Worm (Caenorhabditis elegans) whole organism, midembryonic: Measurements from ENCODE around the gene T24C2.5.

ENCODE experiments used
- T22C8.4 ChIP-seq: fragments of 200-800 bp; sonication (Bioruptor generic); IDR thresholded peaks from 2 replicates; pipeline ENCODE4 v1.3.6; 2022; ENCODE audit warnings: missing genetic modification characterization, missing compliant biosample characterization
- cog-1 ChIP-seq: sonication (generic microtip); optimal IDR thresholded peaks from 2 replicates; lab custom pipeline; 2016; ENCODE audit warnings: missing genetic modification characterization, missing compliant biosample characterization
- flt-1 ChIP-seq: fragments of 200-800 bp; sonication (Bioruptor generic); IDR thresholded peaks from 2 replicates; pipeline ENCODE4 v1.3.6; 2022; ENCODE audit warnings: missing genetic modification characterization, missing compliant biosample characterization
- klf-2 ChIP-seq: fragments of 200-800 bp; sonication (Bioruptor generic); conservative IDR thresholded peaks from 2 replicates; pipeline ENCODE4 v1.3.6; 2022; ENCODE audit warnings: missing genetic modification reagents, missing genetic modification characterization, missing compliant biosample characterization
- med-1 ChIP-seq: sonication (generic microtip); optimal IDR thresholded peaks from 2 replicates; lab custom pipeline; 2017; ENCODE audit warnings: missing genetic modification characterization, mild to moderate bottlenecking, missing compliant biosample characterization, antibody characterized with exemption, missing genetic modification reagents; ENCODE audit not compliant: insufficient read depth
- ref-1 ChIP-seq: fragments of 200-800 bp; sonication (Bioruptor generic); conservative IDR thresholded peaks from 2 replicates; pipeline ENCODE4 v1.3.6; 2022; ENCODE audit warnings: missing genetic modification reagents, missing genetic modification characterization, missing compliant biosample characterization
- tab-1 ChIP-seq: fragments of 200-800 bp; sonication (Bioruptor generic); IDR thresholded peaks from 2 replicates; pipeline ENCODE4 v1.3.6; 2022; ENCODE audit warnings: missing genetic modification characterization, missing compliant biosample characterization
- ztf-23 ChIP-seq: fragments of 200-800 bp; sonication (Bioruptor generic); IDR thresholded peaks from 2 replicates; pipeline ENCODE4 v1.3.6; 2022; ENCODE audit warnings: missing genetic modification reagents, missing genetic modification characterization, missing compliant biosample characterization
- ztf-29 ChIP-seq: fragments of 200-800 bp; sonication (Bioruptor generic); IDR thresholded peaks from 2 replicates; pipeline ENCODE4 v1.3.6; 2022; ENCODE audit warnings: missing genetic modification reagents, missing genetic modification characterization, missing compliant biosample characterization

Gene T24C2.5

DNA sequence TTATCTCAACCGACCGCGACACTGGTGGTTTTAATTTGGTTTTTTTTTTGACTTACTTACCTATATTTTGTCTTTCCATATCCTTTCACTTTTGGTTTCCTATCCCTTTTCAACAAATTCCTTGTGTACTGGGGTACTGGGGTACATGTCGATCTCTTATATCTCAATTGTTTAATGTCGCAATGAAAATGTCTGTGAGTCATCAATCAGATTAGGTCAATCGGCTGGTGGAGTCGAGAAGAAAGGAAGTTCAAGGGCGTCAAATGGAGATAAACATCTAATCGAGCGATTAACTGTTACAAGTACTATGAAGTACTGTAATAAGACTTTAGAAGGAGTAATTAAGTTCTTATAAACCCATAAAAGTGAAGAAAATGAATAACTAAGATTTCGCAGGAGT lies 41.7 kb downstream of the T24C2.5 start:
- TF ChIP-seq T22C8.4 (GFP tag; lab: Robert Waterston, UW): no peak
- no peak for TF ChIP-seq klf-2
- no peak for TF ChIP-seq ztf-29
- no peak for TF ChIP-seq med-1 (GFP tag; lab: Kevin White, UChicago)
- TF ChIP-seq ref-1: no peak
- TF ChIP-seq ztf-23: no peak
- no peak for TF ChIP-seq flt-1 (GFP tag; lab: Robert Waterston, UW)
- no peak for TF ChIP-seq cog-1 (tag; lab: Kevin White, UChicago)

DNA sequence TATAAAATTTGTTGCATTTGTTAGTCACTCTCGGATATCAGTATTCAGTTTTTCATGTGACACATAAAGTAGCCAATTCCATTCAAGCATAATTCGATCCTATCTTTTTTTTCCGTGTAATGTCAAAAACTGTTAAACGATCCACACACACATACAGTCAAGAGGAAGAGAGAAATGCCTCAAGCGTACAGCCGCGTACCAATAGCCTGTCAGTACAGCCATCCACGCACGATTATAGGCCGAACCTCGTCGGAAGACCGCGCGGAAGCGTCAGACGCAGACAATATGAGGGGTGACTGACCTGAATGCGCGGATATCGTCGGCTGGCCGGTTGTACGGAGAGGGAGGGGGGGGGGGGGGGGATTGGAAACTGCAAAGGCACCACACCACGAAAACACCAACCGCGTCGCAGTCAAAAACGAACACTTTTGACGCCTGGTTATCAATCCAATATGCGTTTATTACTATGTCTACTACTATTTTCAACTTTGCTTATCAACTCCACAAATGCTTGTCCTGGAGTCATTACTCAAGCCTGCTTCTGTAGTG lies 43.4 kb downstream of the T24C2.5 start, which contains the start of gene let-4:
Gene let-4 (plus strand): TSS at position 357 of the 549 bp plus-strand sequence.
- TF ChIP-seq ztf-29: no peak
- TF ChIP-seq flt-1 (GFP tag; lab: Robert Waterston, UW): peak; percentile 10; the same call in 1 of the 2 replicates
- 0 out of 2 replicates have a peak, but pooled peaks have one; percentile 35 for TF ChIP-seq tab-1 (GFP tag; lab: Robert Waterston, UW)

DNA sequence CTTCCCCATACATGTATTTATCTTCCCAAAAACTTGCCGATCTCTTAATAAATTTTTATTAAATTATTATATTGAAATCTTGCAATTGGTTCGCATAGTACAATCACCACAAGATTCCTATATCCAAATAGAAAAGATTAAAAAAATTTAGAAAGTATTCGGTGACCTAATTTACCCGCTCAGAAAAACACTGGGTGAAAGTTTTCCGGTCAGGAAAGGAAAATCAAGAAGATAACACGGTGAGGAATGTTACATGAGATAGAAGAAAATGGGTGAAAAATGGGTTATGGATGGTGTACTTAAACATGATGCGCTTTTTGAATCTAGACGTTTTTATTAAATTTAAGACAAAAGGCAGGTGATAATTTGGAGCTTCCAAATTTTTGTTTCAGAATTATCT lies 46.6 kb downstream of the T24C2.5 start:
- TF ChIP-seq med-1 (GFP tag; lab: Kevin White, UChicago) (no peak), ztf-23 (no peak), tab-1 (GFP tag; lab: Robert Waterston, UW) (no peak), ref-1 (no peak), klf-2 (no peak), flt-1 (GFP tag; lab: Robert Waterston, UW) (no peak), T22C8.4 (GFP tag; lab: Robert Waterston, UW) (no peak), cog-1 (tag; lab: Kevin White, UChicago) (no peak), ztf-29 (no peak)

DNA sequence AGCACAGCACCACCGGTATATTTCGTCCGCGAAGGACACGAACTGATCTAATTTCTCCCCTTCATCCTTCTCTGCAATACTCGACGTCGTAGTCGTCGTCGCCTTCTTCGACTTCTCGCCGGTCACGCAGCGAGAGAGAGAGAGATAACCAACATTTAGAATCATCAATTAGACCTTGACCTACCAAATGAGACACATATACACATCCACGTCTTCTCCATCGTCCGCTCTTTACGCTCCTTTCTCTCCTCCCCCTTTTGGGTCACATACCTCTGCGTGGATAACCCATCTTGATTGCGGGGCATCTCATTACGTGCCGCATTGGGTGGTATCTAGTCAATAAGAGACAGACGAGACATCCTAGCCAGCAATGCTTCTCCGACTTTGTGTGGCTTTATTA lies 47.2 kb downstream of the T24C2.5 start, which contains the start of gene sym-1:
Gene sym-1 (plus strand): TSS at position 194 of the 400 bp plus-strand sequence.
- TF ChIP-seq cog-1 (tag; lab: Kevin White, UChicago): no peak
- no peak for TF ChIP-seq klf-2
- TF ChIP-seq ztf-23: no peak
- no peak for TF ChIP-seq T22C8.4 (GFP tag; lab: Robert Waterston, UW)
- TF ChIP-seq med-1 (GFP tag; lab: Kevin White, UChicago): no peak
- no peak for TF ChIP-seq ref-1
- no peak for TF ChIP-seq ztf-29
- TF ChIP-seq tab-1 (GFP tag; lab: Robert Waterston, UW): no peak
- TF ChIP-seq flt-1 (GFP tag; lab: Robert Waterston, UW): no peak

DNA sequence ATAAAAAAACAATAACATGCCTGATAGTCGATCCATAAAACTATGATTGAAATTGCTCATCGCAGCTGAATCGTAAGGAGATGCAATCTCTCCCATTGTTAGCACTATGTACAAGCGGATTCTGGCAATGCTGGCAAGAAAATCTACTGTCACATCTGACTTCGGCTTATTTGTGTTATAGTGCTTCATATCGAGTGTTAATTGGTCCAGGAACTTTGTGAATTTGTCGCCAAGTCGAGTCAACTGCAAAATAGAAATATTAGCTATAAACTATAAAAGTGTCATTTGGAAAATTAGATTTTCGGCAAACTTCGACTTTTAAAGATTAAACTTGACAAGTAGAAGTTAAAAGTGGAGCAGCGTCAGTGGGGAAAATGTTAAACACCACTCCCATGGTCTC lies 50.1 kb downstream of the T24C2.5 start:
- TF ChIP-seq tab-1 (GFP tag; lab: Robert Waterston, UW) (no peak), cog-1 (tag; lab: Kevin White, UChicago) (no peak), ztf-23 (no peak), med-1 (GFP tag; lab: Kevin White, UChicago) (no peak), flt-1 (GFP tag; lab: Robert Waterston, UW) (no peak), ztf-29 (no peak), ref-1 (no peak), T22C8.4 (GFP tag; lab: Robert Waterston, UW) (no peak), klf-2 (no peak)
